Worm (Caenorhabditis elegans) whole organism, L2 larva: ENCODE data around the gene ZK1290.1.

Experiments used
- C34F6.9 ChIP-seq: fragments of 150-350 bp; optimal IDR thresholded peaks from 2 replicates; lab custom pipeline; 2014; ENCODE audit warnings: missing biosample characterization, missing genetic modification characterization
- F13H6.1 ChIP-seq: sonication (generic microtip); optimal IDR thresholded peaks from 2 replicates; lab custom pipeline; 2016; ENCODE audit warnings: missing genetic modification characterization, missing compliant biosample characterization
- R02D3.7 ChIP-seq: fragments of 150-350 bp; optimal IDR thresholded peaks from 2 replicates; lab custom pipeline; 2014; ENCODE audit warnings: missing biosample characterization, missing genetic modification characterization
- Y55F3AM.14 ChIP-seq: fragments of 200-800 bp; sonication (Bioruptor generic); optimal IDR thresholded peaks from 2 replicates; lab custom pipeline; 2018; ENCODE audit warnings: mild to moderate bottlenecking, missing genetic modification characterization, missing compliant biosample characterization
- ZK546.5 ChIP-seq: sonication (generic microtip); optimal IDR thresholded peaks from 2 replicates; lab custom pipeline; 2017; ENCODE audit warnings: missing biosample characterization, missing genetic modification characterization
- alr-1 ChIP-seq: fragments of 150-350 bp; optimal IDR thresholded peaks from 2 replicates; lab custom pipeline; 2014; ENCODE audit warnings: missing biosample characterization, missing genetic modification characterization
- aly-2 ChIP-seq: fragments of 150-350 bp; optimal IDR thresholded peaks from 2 replicates; lab custom pipeline; 2014; ENCODE audit warnings: missing biosample characterization, missing genetic modification characterization
- ama-1 ChIP-seq: fragments of 150-350 bp; optimal IDR thresholded peaks from 2 replicates; lab custom pipeline; 2018; ENCODE audit warnings: inconsistent platforms
- blmp-1 ChIP-seq: sonication (generic microtip); optimal IDR thresholded peaks from 2 replicates; lab custom pipeline; 2017; ENCODE audit warnings: missing genetic modification characterization, mild to moderate bottlenecking, missing compliant biosample characterization, antibody characterized with exemption, moderate library complexity; ENCODE audit not compliant: insufficient read depth
- ceh-16 ChIP-seq: fragments of 150-350 bp; optimal IDR thresholded peaks from 2 replicates; lab custom pipeline; 2014; ENCODE audit warnings: missing biosample characterization, missing genetic modification characterization
- ceh-82 ChIP-seq: fragments of 150-350 bp; optimal IDR thresholded peaks from 2 replicates; lab custom pipeline; 2014; ENCODE audit warnings: missing biosample characterization, missing genetic modification characterization
- crh-2 ChIP-seq: sonication (generic microtip); optimal IDR thresholded peaks from 2 replicates; lab custom pipeline; 2017; ENCODE audit warnings: missing biosample characterization, missing genetic modification characterization
- dmd-4 ChIP-seq: sonication (generic microtip); optimal IDR thresholded peaks from 2 replicates; lab custom pipeline; 2017; ENCODE audit warnings: missing biosample characterization, missing genetic modification characterization
- egl-27 ChIP-seq: sonication (generic microtip); optimal IDR thresholded peaks from 3 replicates; lab custom pipeline; 2017; ENCODE audit warnings: missing biosample characterization, missing genetic modification reagents, missing genetic modification characterization
- elt-1 ChIP-seq: fragments of 150-350 bp; optimal IDR thresholded peaks from 2 replicates; lab custom pipeline; 2014; ENCODE audit warnings: missing biosample characterization, missing genetic modification characterization
- elt-3 ChIP-seq: sonication (generic microtip); optimal IDR thresholded peaks from 2 replicates; lab custom pipeline; 2017; ENCODE audit warnings: missing biosample characterization, missing genetic modification characterization
- fos-1 ChIP-seq: fragments of 150-350 bp; optimal IDR thresholded peaks from 2 replicates; lab custom pipeline; 2014; ENCODE audit warnings: missing biosample characterization, missing genetic modification characterization
- gmeb-1 ChIP-seq: fragments of 150-350 bp; optimal IDR thresholded peaks from 2 replicates; lab custom pipeline; 2014; ENCODE audit warnings: missing biosample characterization, missing genetic modification characterization
- lin-11 ChIP-seq: fragments of 150-350 bp; sonication (generic microtip); optimal IDR thresholded peaks from 2 replicates; lab custom pipeline; 2014; ENCODE audit warnings: missing biosample characterization, missing genetic modification characterization, inconsistent platforms, mixed read lengths
- lin-13 ChIP-seq: fragments of 150-350 bp; optimal IDR thresholded peaks from 2 replicates; lab custom pipeline; 2014; ENCODE audit warnings: missing biosample characterization, missing genetic modification reagents, missing genetic modification characterization
- lin-39 ChIP-seq: fragments of 150-350 bp; optimal IDR thresholded peaks from 2 replicates; lab custom pipeline; 2014; ENCODE audit warnings: missing biosample characterization, missing genetic modification reagents, missing genetic modification characterization
- lsy-2 ChIP-seq, 2 experiments: fragments of 150-350 bp in 1 of 2; sonication (generic microtip) in 1 of 2; optimal IDR thresholded peaks; 2 replicates each; lab custom pipeline; 2014 to 2017; ENCODE audit warnings: missing biosample characterization in 2 of 2, missing genetic modification characterization in 2 of 2
- mab-5 ChIP-seq: fragments of 150-350 bp; optimal IDR thresholded peaks from 2 replicates; lab custom pipeline; 2014; ENCODE audit warnings: missing biosample characterization, missing genetic modification characterization
- mbf-1 ChIP-seq: sonication (generic microtip); optimal IDR thresholded peaks from 2 replicates; lab custom pipeline; 2017; ENCODE audit warnings: missing biosample characterization, missing genetic modification characterization
- mdl-1 ChIP-seq, 2 experiments: fragments of 150-350 bp in 1 of 2; sonication (generic microtip) in 1 of 2; optimal IDR thresholded peaks; 2 replicates each; lab custom pipeline; 2017; ENCODE audit warnings: missing biosample characterization in 2 of 2, missing genetic modification characterization in 2 of 2
- nhr-10 ChIP-seq: sonication (generic microtip); optimal IDR thresholded peaks from 2 replicates; lab custom pipeline; 2017; ENCODE audit warnings: missing biosample characterization, missing genetic modification characterization
- nhr-11 ChIP-seq: fragments of 150-350 bp; optimal IDR thresholded peaks from 2 replicates; lab custom pipeline; 2014; ENCODE audit warnings: missing biosample characterization, missing genetic modification characterization
- nhr-12 ChIP-seq: fragments of 150-350 bp; optimal IDR thresholded peaks from 2 replicates; lab custom pipeline; 2014; ENCODE audit warnings: missing biosample characterization, missing genetic modification characterization
- nhr-129 ChIP-seq: fragments of 150-350 bp; optimal IDR thresholded peaks from 2 replicates; lab custom pipeline; 2014; ENCODE audit warnings: missing biosample characterization, missing genetic modification characterization
- nhr-21 ChIP-seq: fragments of 150-350 bp; optimal IDR thresholded peaks from 2 replicates; lab custom pipeline; 2014; ENCODE audit warnings: missing biosample characterization, missing genetic modification characterization
- nhr-23 ChIP-seq: fragments of 150-350 bp; optimal IDR thresholded peaks from 2 replicates; lab custom pipeline; 2014; ENCODE audit warnings: missing biosample characterization, missing genetic modification reagents, missing genetic modification characterization
- nhr-237 ChIP-seq: fragments of 150-350 bp; optimal IDR thresholded peaks from 2 replicates; lab custom pipeline; 2014; ENCODE audit warnings: missing biosample characterization, missing genetic modification characterization
- nhr-25 ChIP-seq: fragments of 150-350 bp; sonication (generic microtip); optimal IDR thresholded peaks from 3 replicates; lab custom pipeline; 2014; ENCODE audit warnings: missing biosample characterization, missing genetic modification characterization
- nhr-6 ChIP-seq: fragments of 150-350 bp; optimal IDR thresholded peaks from 2 replicates; lab custom pipeline; 2014; ENCODE audit warnings: missing biosample characterization, missing genetic modification characterization
- nhr-77 ChIP-seq: fragments of 150-350 bp; optimal IDR thresholded peaks from 2 replicates; lab custom pipeline; 2014; ENCODE audit warnings: missing biosample characterization, missing genetic modification characterization
- peb-1 ChIP-seq: fragments of 150-350 bp; optimal IDR thresholded peaks from 2 replicates; lab custom pipeline; 2014; ENCODE audit warnings: missing biosample characterization, missing genetic modification characterization
- sem-4 ChIP-seq: fragments of 150-350 bp; optimal IDR thresholded peaks from 2 replicates; lab custom pipeline; 2014; ENCODE audit warnings: missing biosample characterization, missing genetic modification reagents, missing genetic modification characterization
- skn-1 ChIP-seq: sonication (generic microtip); optimal IDR thresholded peaks from 2 replicates; lab custom pipeline; 2017; ENCODE audit warnings: missing biosample characterization, missing genetic modification characterization
- sma-3 ChIP-seq: sonication (generic microtip); optimal IDR thresholded peaks from 2 replicates; lab custom pipeline; 2016; ENCODE audit warnings: missing genetic modification reagents, missing genetic modification characterization, missing compliant biosample characterization
- sma-9 ChIP-seq, 2 experiments: fragments of 150-350 bp in 1 of 2; sonication (generic microtip) in 1 of 2; optimal IDR thresholded peaks; 2 replicates each; lab custom pipeline; 2014 to 2016; ENCODE audit warnings: missing genetic modification characterization in 2 of 2, mild to moderate bottlenecking in 1 of 2, missing biosample characterization in 1 of 2, missing compliant biosample characterization in 1 of 2, missing genetic modification reagents in 1 of 2, moderate library complexity in 1 of 2
- snpc-4 ChIP-seq: fragments of 150-350 bp; optimal IDR thresholded peaks from 2 replicates; lab custom pipeline; 2014; ENCODE audit warnings: missing biosample characterization, missing genetic modification characterization
- unc-39 ChIP-seq: fragments of 150-350 bp; optimal IDR thresholded peaks from 2 replicates; lab custom pipeline; 2014; ENCODE audit warnings: missing biosample characterization, missing genetic modification characterization
- unc-55 ChIP-seq: fragments of 150-350 bp; sonication (generic microtip); optimal IDR thresholded peaks from 3 replicates; lab custom pipeline; 2014; ENCODE audit warnings: missing biosample characterization, missing genetic modification reagents, missing genetic modification characterization
- unc-62 ChIP-seq: fragments of 150-350 bp; optimal IDR thresholded peaks from 2 replicates; lab custom pipeline; 2014; ENCODE audit warnings: missing biosample characterization, missing genetic modification reagents, missing genetic modification characterization
- zag-1 ChIP-seq: fragments of 150-350 bp; optimal IDR thresholded peaks from 2 replicates; lab custom pipeline; 2014; ENCODE audit warnings: missing biosample characterization, missing genetic modification characterization
- ztf-1 ChIP-seq: fragments of 200-800 bp; sonication (Bioruptor generic); conservative IDR thresholded peaks from 2 replicates; pipeline ENCODE4 v1.3.6; 2022; ENCODE audit warnings: missing genetic modification characterization, missing compliant biosample characterization
- ztf-11 ChIP-seq: sonication (generic microtip); optimal IDR thresholded peaks from 2 replicates; lab custom pipeline; 2017; ENCODE audit warnings: missing biosample characterization, missing genetic modification characterization
- ztf-4 ChIP-seq: fragments of 150-350 bp; optimal IDR thresholded peaks from 2 replicates; lab custom pipeline; 2014; ENCODE audit warnings: missing biosample characterization, missing genetic modification characterization

The ZK1290.1 gene

DNA sequence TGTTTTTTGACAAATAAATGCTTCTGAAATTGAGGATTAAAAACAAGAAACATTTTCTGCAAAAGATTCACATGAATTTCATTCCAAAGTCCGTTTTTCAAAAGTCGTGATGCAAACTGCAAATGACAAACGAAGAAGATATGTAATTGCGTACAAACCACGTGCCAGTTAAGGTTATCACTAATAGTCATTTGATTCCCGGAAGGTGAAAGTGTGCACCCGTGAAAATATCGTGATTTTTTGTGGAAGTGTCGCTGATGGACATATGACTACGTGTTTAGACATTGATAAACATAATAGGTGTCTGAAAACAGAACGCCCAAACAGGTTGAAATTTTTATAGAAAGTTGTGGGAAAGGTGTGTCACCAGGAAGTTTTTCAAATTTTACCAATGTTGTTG lies 33.4 kb upstream of the ZK1290.1 start:
- peak; percentile 76 for TF ChIP-seq crh-2 (tag; lab: Kevin White, UChicago)
- TF ChIP-seq nhr-21 (tag; lab: Kevin White, UChicago): peak; percentile 83
- peak; percentile 71 for TF ChIP-seq nhr-129 (tag; lab: Kevin White, UChicago)
- no peak for TF ChIP-seq lin-13 (GFP tag; lab: Kevin White, UChicago)
- TF ChIP-seq lin-11 (tag; lab: Kevin White, UChicago): no peak
- TF ChIP-seq gmeb-1 (tag; lab: Kevin White, UChicago): peak; percentile 64
- TF ChIP-seq blmp-1: peak; percentile 87
- TF ChIP-seq dmd-4 (tag; lab: Kevin White, UChicago): no peak
- peak; percentile 93 for TF ChIP-seq sma-3 (GFP tag; lab: Kevin White, UChicago)
- TF ChIP-seq snpc-4 (tag; lab: Kevin White, UChicago): no peak
- no peak for TF ChIP-seq nhr-237 (tag; lab: Kevin White, UChicago)
- no peak for TF ChIP-seq nhr-77 (tag; lab: Kevin White, UChicago)
- TF ChIP-seq sma-9 (GFP tag; optimal IDR thresholded peaks at IDR 0.05; lab: Kevin White, UChicago): peak; percentile 98
- no peak for TF ChIP-seq sma-9 (tag; optimal IDR thresholded peaks at IDR 0.05; lab: Kevin White, UChicago)
- no peak for TF ChIP-seq elt-1 (tag; lab: Kevin White, UChicago)
- no peak for TF ChIP-seq alr-1 (tag; lab: Kevin White, UChicago)
- TF ChIP-seq mdl-1 (tag; optimal IDR thresholded peaks at IDR 0.05; lab: Kevin White, UChicago): peak in 1 of 2 experiments; percentile 53
- TF ChIP-seq fos-1 (tag; lab: Kevin White, UChicago): peak; percentile 66

DNA sequence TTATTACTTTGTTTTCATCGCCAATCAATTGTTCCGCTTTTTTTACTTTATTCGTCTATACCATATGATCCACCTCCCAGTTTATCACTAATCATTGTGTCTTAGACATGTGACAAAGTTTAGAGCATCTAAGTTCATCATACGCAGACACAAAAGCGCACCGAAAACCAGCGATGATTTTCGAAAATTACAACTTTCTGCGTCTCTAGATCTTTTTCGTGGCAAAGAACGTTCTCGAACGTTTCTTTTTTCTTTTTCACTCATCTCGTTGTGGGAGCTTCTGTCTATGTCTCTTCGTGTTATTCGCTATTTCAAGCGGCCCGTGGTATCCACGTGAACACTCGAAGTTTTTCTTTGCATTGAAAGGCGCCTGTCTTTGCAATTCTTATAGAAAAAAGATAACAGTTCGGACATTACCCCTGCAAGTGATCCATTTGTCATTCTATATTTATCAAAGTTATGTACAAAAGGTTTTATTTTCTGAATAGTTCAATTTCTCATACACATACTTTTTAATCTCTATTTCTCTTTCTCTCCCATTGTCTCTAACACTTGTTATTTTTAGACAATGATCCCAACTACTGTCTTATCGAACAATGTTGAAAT lies 32.4 kb upstream of the ZK1290.1 start, which contains the start of gene ZK1290.5:
Gene ZK1290.5 (plus strand): TSS at position 566 of the 606 bp plus-strand sequence.
- TF ChIP-seq ztf-11 (tag; lab: Kevin White, UChicago) (no peak), gmeb-1 (tag; lab: Kevin White, UChicago) (peak; percentile 62), mab-5 (peak; percentile 27), nhr-6 (tag; lab: Kevin White, UChicago) (peak; percentile 84), mbf-1 (tag; lab: Kevin White, UChicago) (no peak), ztf-1 (no peak), ceh-82 (tag; lab: Kevin White, UChicago) (no peak), lin-39 (tag; lab: Kevin White, UChicago) (no peak), ama-1 (no peak), dmd-4 (tag; lab: Kevin White, UChicago) (no peak), nhr-12 (no peak), crh-2 (tag; lab: Kevin White, UChicago) (peak; percentile 98), lin-13 (GFP tag; lab: Kevin White, UChicago) (peak; percentile 47), sem-4 (tag; lab: Kevin White, UChicago) (peak; percentile 79), lin-11 (tag; lab: Kevin White, UChicago) (no peak), zag-1 (tag; lab: Kevin White, UChicago) (peak; percentile 53), elt-3 (no peak), Y55F3AM.14 (peak; percentile 69), ZK546.5 (no peak), fos-1 (tag; lab: Kevin White, UChicago) (peak; percentile 87), ztf-4 (tag; lab: Kevin White, UChicago) (peak; percentile 84), egl-27 (peak; percentile 92), peb-1 (tag; lab: Kevin White, UChicago) (no peak), blmp-1 (peak; percentile 71), nhr-10 (tag; lab: Kevin White, UChicago) (peak; percentile 52), snpc-4 (tag; lab: Kevin White, UChicago) (peak; percentile 18), sma-9 (GFP tag; optimal IDR thresholded peaks at IDR 0.05; lab: Kevin White, UChicago) (peak; percentile 98), sma-9 (tag; optimal IDR thresholded peaks at IDR 0.05; lab: Kevin White, UChicago) (peak; percentile 18), nhr-129 (tag; lab: Kevin White, UChicago) (peak; percentile 93), C34F6.9 (tag; lab: Kevin White, UChicago) (peak; percentile 96), F13H6.1 (peak; percentile 95), nhr-21 (tag; lab: Kevin White, UChicago) (peak; percentile 94), nhr-237 (tag; lab: Kevin White, UChicago) (no peak), nhr-23 (no peak), ceh-16 (tag; lab: Kevin White, UChicago) (no peak), unc-39 (tag; lab: Kevin White, UChicago) (no peak), elt-1 (tag; lab: Kevin White, UChicago) (no peak), alr-1 (tag; lab: Kevin White, UChicago) (no peak), lsy-2 (tag; optimal IDR thresholded peaks at IDR 0.05; lab: Kevin White, UChicago) (peak; percentile 28 to 89), skn-1 (tag; lab: Kevin White, UChicago) (peak; percentile 62), unc-62 (GFP tag; lab: Kevin White, UChicago) (peak; percentile 18), nhr-25 (peak; percentile 91), mdl-1 (tag; optimal IDR thresholded peaks at IDR 0.05; lab: Kevin White, UChicago) (peak; percentile 74 to 90), nhr-11 (tag; lab: Kevin White, UChicago) (no peak), sma-3 (GFP tag; lab: Kevin White, UChicago) (peak; percentile 97), unc-55 (peak; percentile 68), R02D3.7 (tag; lab: Kevin White, UChicago) (no peak), aly-2 (tag; lab: Kevin White, UChicago) (no peak), nhr-77 (tag; lab: Kevin White, UChicago) (no peak)
